Fruit fly (Drosophila melanogaster) whole organism, embryonic: Measurements from ENCODE around the gene CG8562.

Experiments
- Abd-B ChIP-seq: fragments of 200-800 bp; sonication (Bioruptor generic); optimal IDR thresholded peaks from 2 replicates; lab custom pipeline; 2018; ENCODE audit warnings: missing biosample characterization, mild to moderate bottlenecking, missing genetic modification characterization, moderate library complexity
- B-H2 ChIP-seq: fragments of 200-800 bp; sonication (Bioruptor generic); optimal IDR thresholded peaks from 2 replicates; lab custom pipeline; 2018; ENCODE audit warnings: missing biosample characterization, mild to moderate bottlenecking, missing genetic modification characterization
- CG10267 ChIP-seq: fragments of 200-800 bp; sonication (Bioruptor generic); optimal IDR thresholded peaks from 2 replicates; lab custom pipeline; 2018; ENCODE audit warnings: missing biosample characterization, mild to moderate bottlenecking, missing genetic modification characterization, moderate library complexity
- CG11560 ChIP-seq: fragments of 200-800 bp; sonication (Bioruptor generic); IDR thresholded peaks from 3 replicates; pipeline ENCODE4 v1.3.6; 2022; ENCODE audit warnings: missing biosample characterization, missing genetic modification characterization
- CG12236 ChIP-seq: fragments of 200-800 bp; sonication (Bioruptor generic); optimal IDR thresholded peaks from 2 replicates; lab custom pipeline; 2016; ENCODE audit warnings: missing biosample characterization, missing genetic modification characterization
- CG12769 ChIP-seq: fragments of 200-800 bp; sonication (Bioruptor generic); optimal IDR thresholded peaks from 2 replicates; lab custom pipeline; 2019; ENCODE audit warnings: missing biosample characterization, mild to moderate bottlenecking, missing genetic modification characterization, moderate library complexity
- CG13424 ChIP-seq: fragments of 200-800 bp; sonication (Bioruptor generic); optimal IDR thresholded peaks from 2 replicates; lab custom pipeline; 2019; ENCODE audit warnings: missing biosample characterization, mild to moderate bottlenecking, missing genetic modification characterization, moderate library complexity
- CG14014 ChIP-seq: fragments of 200-800 bp; sonication (Bioruptor generic); IDR thresholded peaks from 2 replicates; pipeline ENCODE4 v1.3.6; 2022; ENCODE audit warnings: missing biosample characterization, missing genetic modification characterization
- CG15011 ChIP-seq: fragments of 200-800 bp; sonication (Bioruptor generic); optimal IDR thresholded peaks from 3 replicates; lab custom pipeline; 2018; ENCODE audit warnings: missing biosample characterization, mild to moderate bottlenecking, missing genetic modification characterization
- CG17568 ChIP-seq: fragments of 200-800 bp; sonication (Bioruptor generic); optimal IDR thresholded peaks from 2 replicates; lab custom pipeline; 2018; ENCODE audit warnings: missing biosample characterization, mild to moderate bottlenecking, missing genetic modification characterization, moderate library complexity
- CG17912 ChIP-seq: fragments of 200-800 bp; sonication (Bioruptor generic); optimal IDR thresholded peaks from 2 replicates; lab custom pipeline; 2018; ENCODE audit warnings: missing biosample characterization, mild to moderate bottlenecking, missing genetic modification characterization
- CG18764 ChIP-seq: fragments of 200-800 bp; sonication (Bioruptor generic); optimal IDR thresholded peaks from 3 replicates; lab custom pipeline; 2016; ENCODE audit warnings: missing biosample characterization, missing genetic modification characterization
- CG3163 ChIP-seq: fragments of 200-800 bp; sonication (Bioruptor generic); optimal IDR thresholded peaks from 3 replicates; lab custom pipeline; 2016; ENCODE audit warnings: missing biosample characterization, missing genetic modification characterization
- CG32767 ChIP-seq: fragments of 200-800 bp; sonication (Bioruptor generic); IDR thresholded peaks from 2 replicates; pipeline ENCODE4 v1.3.6; 2022; ENCODE audit warnings: missing biosample characterization, missing genetic modification characterization
- CG3407 ChIP-seq: fragments of 200-800 bp; sonication (Bioruptor generic); optimal IDR thresholded peaks from 2 replicates; lab custom pipeline; 2018; ENCODE audit warnings: missing biosample characterization, mild to moderate bottlenecking, missing genetic modification characterization
- CG42726 ChIP-seq: fragments of 200-800 bp; sonication (Bioruptor generic); IDR thresholded peaks from 2 replicates; pipeline ENCODE4 v1.3.6; 2022; ENCODE audit warnings: missing biosample characterization, missing genetic modification characterization; ENCODE audit not compliant: partially characterized antibody
- CG4730 ChIP-seq: fragments of 200-800 bp; sonication (Bioruptor generic); IDR thresholded peaks from 2 replicates; pipeline ENCODE4 v1.3.6; 2022; ENCODE audit warnings: missing biosample characterization, missing genetic modification characterization
- CG6254 ChIP-seq: fragments of 200-800 bp; sonication (Bioruptor generic); optimal IDR thresholded peaks from 3 replicates; lab custom pipeline; 2017; ENCODE audit warnings: mild to moderate bottlenecking, missing biosample characterization, missing genetic modification reagents, missing genetic modification characterization
- CG7357 ChIP-seq: fragments of 200-800 bp; sonication (Bioruptor generic); IDR thresholded peaks from 3 replicates; pipeline ENCODE4 v1.3.6; 2022; ENCODE audit warnings: missing biosample characterization, missing genetic modification characterization
- CG8359 ChIP-seq: fragments of 200-800 bp; sonication (Bioruptor generic); optimal IDR thresholded peaks from 2 replicates; lab custom pipeline; 2017; ENCODE audit warnings: missing biosample characterization, mild to moderate bottlenecking, missing genetic modification characterization, borderline replicate concordance
- CG8478 ChIP-seq: fragments of >200 bp; optimal IDR thresholded peaks from 2 replicates; lab custom pipeline; 2018
- CoRest ChIP-seq: fragments of 200-800 bp; sonication (Bioruptor generic); optimal IDR thresholded peaks from 3 replicates; lab custom pipeline; 2018; ENCODE audit warnings: missing biosample characterization, mild to moderate bottlenecking, missing genetic modification characterization, moderate library complexity
- Dp ChIP-seq: fragments of 200-800 bp; sonication (Bioruptor generic); optimal IDR thresholded peaks from 2 replicates; lab custom pipeline; 2018; ENCODE audit warnings: missing biosample characterization, mild to moderate bottlenecking, missing genetic modification characterization, moderate library complexity
- E2f2 ChIP-seq: fragments of 200-800 bp; sonication (Bioruptor generic); IDR thresholded peaks from 2 replicates; pipeline ENCODE4 v1.3.6; 2022; ENCODE audit warnings: missing biosample characterization, missing genetic modification characterization
- Ets65A ChIP-seq: fragments of 200-800 bp; sonication (Bioruptor generic); peaks from one replicate; lab custom pipeline; 2016; ENCODE audit warnings: missing biosample characterization, missing genetic modification characterization
- HLH4C ChIP-seq: fragments of 200-800 bp; sonication (Bioruptor generic); IDR thresholded peaks from 3 replicates; pipeline ENCODE4 v1.3.6; 2022; ENCODE audit warnings: missing biosample characterization, missing genetic modification characterization; ENCODE audit not compliant: partially characterized antibody
- Hand ChIP-seq: fragments of 200-800 bp; sonication (Bioruptor generic); optimal IDR thresholded peaks from 2 replicates; lab custom pipeline; 2017; ENCODE audit warnings: mild to moderate bottlenecking, missing biosample characterization, missing genetic modification reagents, missing genetic modification characterization
- Hr39 ChIP-seq: fragments of >200 bp; optimal IDR thresholded peaks from 2 replicates; lab custom pipeline; 2017
- Mrtf ChIP-seq: fragments of 200-800 bp; sonication (Bioruptor generic); IDR thresholded peaks from 3 replicates; pipeline ENCODE4 v1.3.6; 2022; ENCODE audit warnings: missing biosample characterization, missing genetic modification characterization
- Rfx ChIP-seq: fragments of 200-800 bp; sonication (Bioruptor generic); IDR thresholded peaks from 2 replicates; pipeline ENCODE4 v1.3.6; 2022; ENCODE audit warnings: missing biosample characterization, missing genetic modification characterization
- Side ChIP-seq: fragments of 200-800 bp; sonication (Bioruptor generic); optimal IDR thresholded peaks from 2 replicates; lab custom pipeline; 2016; ENCODE audit warnings: missing biosample characterization, missing genetic modification characterization
- abd-A ChIP-seq: fragments of 200-800 bp; sonication (Bioruptor generic); optimal IDR thresholded peaks from 3 replicates; lab custom pipeline; 2019; ENCODE audit warnings: missing biosample characterization, mild to moderate bottlenecking, missing genetic modification characterization, moderate library complexity
- ara ChIP-seq: fragments of 200-800 bp; sonication (Bioruptor generic); IDR thresholded peaks from 2 replicates; pipeline ENCODE4 v1.3.6; 2022; ENCODE audit warnings: missing biosample characterization, missing genetic modification characterization
- bigmax ChIP-seq: fragments of 200-800 bp; sonication (Bioruptor generic); optimal IDR thresholded peaks from 2 replicates; lab custom pipeline; 2018; ENCODE audit warnings: missing biosample characterization, mild to moderate bottlenecking, missing genetic modification characterization
- bsh ChIP-seq, 2 experiments: fragments of 200-800 bp; sonication (Bioruptor generic); optimal IDR thresholded peaks; 2 replicates each; lab custom pipeline; 2017 to 2018; ENCODE audit warnings: mild to moderate bottlenecking in 2 of 2, missing biosample characterization in 2 of 2, missing genetic modification characterization in 2 of 2, moderate library complexity in 1 of 2
- chm ChIP-seq: fragments of 200-800 bp; sonication (Bioruptor generic); IDR thresholded peaks from 2 replicates; pipeline ENCODE4 v1.3.6; 2022; ENCODE audit warnings: missing biosample characterization, missing genetic modification characterization
- dati ChIP-seq: fragments of 200-800 bp; sonication (Bioruptor generic); IDR thresholded peaks from 2 replicates; pipeline ENCODE4 v1.3.6; 2022; ENCODE audit warnings: missing biosample characterization, missing genetic modification characterization
- dm ChIP-seq: fragments of 200-800 bp; sonication (Bioruptor generic); optimal IDR thresholded peaks from 3 replicates; lab custom pipeline; 2016; ENCODE audit warnings: missing biosample characterization, missing genetic modification characterization
- grau ChIP-seq: fragments of 200-800 bp; optimal IDR thresholded peaks from 3 replicates; lab custom pipeline; 2019; ENCODE audit warnings: missing biosample characterization, mild to moderate bottlenecking, missing genetic modification characterization, moderate library complexity
- her ChIP-seq: fragments of 200-800 bp; sonication (Bioruptor generic); optimal IDR thresholded peaks from 2 replicates; lab custom pipeline; 2016; ENCODE audit warnings: missing biosample characterization, missing genetic modification characterization
- ind ChIP-seq: fragments of 200-800 bp; sonication (Bioruptor generic); optimal IDR thresholded peaks from 3 replicates; lab custom pipeline; 2016; ENCODE audit warnings: missing biosample characterization, missing genetic modification characterization
- insv ChIP-seq, 2 experiments: fragments of 200-800 bp; sonication (Bioruptor generic); optimal IDR thresholded peaks; 3 replicates each; lab custom pipeline; 2016 to 2018; ENCODE audit warnings: missing biosample characterization in 2 of 2, missing genetic modification characterization in 2 of 2
- maf-S ChIP-seq: fragments of 200-800 bp; sonication (Bioruptor generic); optimal IDR thresholded peaks from 2 replicates; lab custom pipeline; 2016; ENCODE audit warnings: missing biosample characterization, missing genetic modification characterization
- pb ChIP-seq: fragments of 200-800 bp; sonication (Bioruptor generic); optimal IDR thresholded peaks from 3 replicates; lab custom pipeline; 2016; ENCODE audit warnings: missing biosample characterization, missing genetic modification characterization
- ro ChIP-seq: fragments of 200-800 bp; sonication (Bioruptor generic); IDR thresholded peaks from 2 replicates; pipeline ENCODE4 v1.3.6; 2022; ENCODE audit warnings: missing biosample characterization, missing genetic modification characterization
- schlank ChIP-seq: fragments of 200-800 bp; sonication (Bioruptor generic); optimal IDR thresholded peaks from 2 replicates; lab custom pipeline; 2018; ENCODE audit warnings: missing biosample characterization, mild to moderate bottlenecking, missing genetic modification characterization
- seq ChIP-seq: fragments of 200-800 bp; sonication (Bioruptor generic); IDR thresholded peaks from 2 replicates; pipeline ENCODE4 v1.3.6; 2022; ENCODE audit warnings: missing biosample characterization, missing genetic modification characterization
- sim ChIP-seq: fragments of 200-800 bp; sonication (Bioruptor generic); IDR thresholded peaks from 2 replicates; pipeline ENCODE4 v1.3.6; 2022; ENCODE audit warnings: missing biosample characterization, missing genetic modification characterization
- sug ChIP-seq: fragments of 200-800 bp; optimal IDR thresholded peaks from 2 replicates; lab custom pipeline; 2019; ENCODE audit warnings: missing biosample characterization, mild to moderate bottlenecking, missing genetic modification characterization, moderate library complexity
- trh ChIP-seq: fragments of 200-800 bp; sonication (Bioruptor generic); optimal IDR thresholded peaks from 2 replicates; lab custom pipeline; 2016; ENCODE audit warnings: missing biosample characterization, missing genetic modification characterization
- z ChIP-seq: fragments of 200-800 bp; sonication (Bioruptor generic); IDR thresholded peaks from 3 replicates; pipeline ENCODE4 v1.3.6; 2022; ENCODE audit warnings: missing biosample characterization, missing genetic modification characterization

CG8562 gene

dm6 chr3L:7360324-7360852 is 37.7 kb upstream of the CG8562 start, which contains the start of gene Sec63 (continued):
- TF ChIP-seq Rfx (GFP tag; lab: Robert Waterston, UW) (peak; percentile 80), insv (GFP tag; optimal IDR thresholded peaks at IDR 0.05; lab: Kevin White, UChicago) (no peak), Hand (GFP tag; lab: Kevin White, UChicago) (no peak), E2f2 (GFP tag; lab: Robert Waterston, UW) (peak; percentile 53; the same call in 1 of the 2 replicates), CG32767 (GFP tag; lab: Robert Waterston, UW) (peak; percentile 20; the same call in 1 of the 2 replicates), CG17912 (peak; percentile 28), grau (peak; percentile 53), CG8478 (lab: Kevin White, UChicago) (no peak), seq (GFP tag; lab: Robert Waterston, UW) (no peak), ara (peak; percentile 25; the same call in 1 of the 2 replicates), CG7357 (GFP tag; lab: Robert Waterston, UW) (0 out of 3 replicates have a peak, but pooled peaks have one; percentile 24), CG14014 (GFP tag; lab: Robert Waterston, UW) (peak; percentile 66), CG10267 (tag; lab: Kevin White, UChicago) (peak; percentile 19), dati (GFP tag; lab: Robert Waterston, UW) (no peak), ro (GFP tag; lab: Robert Waterston, UW) (no peak), B-H2 (GFP tag; lab: Kevin White, UChicago) (peak; percentile 43), bigmax (GFP tag; lab: Kevin White, UChicago) (no peak), Mrtf (GFP tag; lab: Robert Waterston, UW) (no peak), CG3163 (GFP tag; lab: Kevin White, UChicago) (no peak), chm (GFP tag; lab: Robert Waterston, UW) (0 out of 2 replicates have a peak, but pooled peaks have one; percentile 34), CG42726 (GFP tag; lab: Robert Waterston, UW) (peak; percentile 94), CG4730 (GFP tag; lab: Robert Waterston, UW) (no peak), Hr39 (no peak), Side (GFP tag; lab: Kevin White, UChicago) (no peak), CG3407 (GFP tag; lab: Kevin White, UChicago) (no peak), pb (peak; percentile 11), CG8359 (GFP tag; lab: Kevin White, UChicago) (no peak), bsh (GFP tag; optimal IDR thresholded peaks at IDR 0.05; lab: Kevin White, UChicago) (peak in 1 of 2 experiments; percentile 32), sug (peak; percentile 3), sim (GFP tag; lab: Robert Waterston, UW) (no peak), CoRest (tag; lab: Kevin White, UChicago) (peak; percentile 34), CG12769 (no peak), CG6254 (peak; percentile 15), Abd-B (GFP tag; lab: Kevin White, UChicago) (peak; percentile 36), Ets65A (GFP tag; lab: Kevin White, UChicago) (no peak), CG17568 (GFP tag; lab: Kevin White, UChicago) (no peak), dm (GFP tag; lab: Kevin White, UChicago) (peak; percentile 72), CG11560 (tag; lab: Robert Waterston, UW) (no peak), z (peak; percentile 41; the same call in 1 of the 3 replicates), maf-S (no peak), CG18764 (GFP tag; lab: Kevin White, UChicago) (no peak), HLH4C (GFP tag; lab: Robert Waterston, UW) (peak; percentile 89), schlank (tag; lab: Kevin White, UChicago) (no peak), ind (GFP tag; lab: Kevin White, UChicago) (peak; percentile 35), abd-A (no peak), CG15011 (GFP tag; lab: Kevin White, UChicago) (no peak), Dp (peak; percentile 43), CG12236 (GFP tag; lab: Kevin White, UChicago) (no peak), trh (no peak), CG13424 (tag; lab: Kevin White, UChicago) (peak; percentile 68), her (GFP tag; lab: Kevin White, UChicago) (no peak)
